Fruit fly (Drosophila melanogaster): ENCODE results near the gene dbf.

The dbf gene

dm6 chr2L:10676933-10677714 is 25.7 kb downstream of the dbf start, which contains the start of gene CG17104 (continued):
- TF ChIP-seq CG6163 (GFP tag; IDR thresholded peaks at IDR 0.05) (peak; percentile 68; the same call in 2 of the 3 replicates), Eip75B (GFP tag; optimal IDR thresholded peaks at IDR 0.05) (peak; percentile 73), fd85E (GFP tag; optimal IDR thresholded peaks at IDR 0.05) (no peak), eg (GFP tag; IDR thresholded peaks at IDR 0.05) (peak; percentile 73), Blimp-1 (GFP tag; optimal IDR thresholded peaks at IDR 0.05) (peak; percentile 90), CG10669 (GFP tag; optimal IDR thresholded peaks at IDR 0.05) (peak; percentile 63), CG15336 (GFP tag; IDR thresholded peaks at IDR 0.05) (peak; percentile 82), CG6808 (GFP tag; optimal IDR thresholded peaks at IDR 0.05) (peak; percentile 56), Eip78C (GFP tag) (peak; percentile 94), svp (GFP tag) (peak; percentile 79), salr (GFP tag; optimal IDR thresholded peaks at IDR 0.05) (peak in 1 of 2 experiments; percentile 48), Sox15 (GFP tag; optimal IDR thresholded peaks at IDR 0.05) (peak; percentile 35), CG9139 (GFP tag; optimal IDR thresholded peaks at IDR 0.05) (no peak), CG3919 (GFP tag; optimal IDR thresholded peaks at IDR 0.05) (peak; percentile 69), CG6854 (GFP tag; optimal IDR thresholded peaks at IDR 0.05) (no peak), achi (GFP tag; optimal IDR thresholded peaks at IDR 0.05) (peak; percentile 71), acj6 (GFP tag; optimal IDR thresholded peaks at IDR 0.05) (peak; percentile 61)

DNA sequence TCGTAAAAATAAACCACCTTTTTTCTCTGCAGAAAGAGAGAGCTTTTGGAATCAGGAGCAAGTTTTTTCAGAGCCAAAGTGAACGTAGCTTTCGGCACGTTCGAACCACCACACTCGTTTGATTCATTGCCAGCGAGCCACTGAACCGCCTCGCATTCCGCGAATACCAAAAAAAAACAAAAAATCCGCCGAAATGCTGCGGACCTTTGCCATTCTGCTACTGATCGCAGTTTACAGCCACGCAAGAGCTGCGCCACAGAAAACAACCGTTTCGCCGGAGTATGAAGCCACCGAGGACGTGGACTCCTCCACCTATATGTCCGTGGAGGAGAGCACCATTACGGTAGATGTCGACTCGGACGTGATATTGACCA is 26.3 kb downstream of the dbf start:
- TF ChIP-seq CG34406 (GFP tag; optimal IDR thresholded peaks at IDR 0.05) (no peak), svp (GFP tag) (no peak), pdm3 (GFP tag; optimal IDR thresholded peaks at IDR 0.05) (no peak), CG6163 (GFP tag; IDR thresholded peaks at IDR 0.05) (no peak), CG6792 (GFP tag; optimal IDR thresholded peaks at IDR 0.05) (no peak), Sox14 (GFP tag; optimal IDR thresholded peaks at IDR 0.05) (no peak), CG32006 (GFP tag; optimal IDR thresholded peaks at IDR 0.05) (peak; percentile 26), esn (GFP tag; optimal IDR thresholded peaks at IDR 0.05) (no peak), CG8319 (GFP tag; optimal IDR thresholded peaks at IDR 0.05) (no peak), CG6808 (GFP tag; optimal IDR thresholded peaks at IDR 0.05) (no peak), CG3919 (GFP tag; optimal IDR thresholded peaks at IDR 0.05) (no peak), CG15336 (GFP tag; IDR thresholded peaks at IDR 0.05) (peak; percentile 4; the same call in 1 of the 2 replicates)

- TF ChIP-seq ss (GFP tag; optimal IDR thresholded peaks at IDR 0.05) (no peak), vri (GFP tag; optimal IDR thresholded peaks at IDR 0.05) (no peak), CG15336 (GFP tag; IDR thresholded peaks at IDR 0.05) (0 out of 2 replicates have a peak, but pooled peaks have one; percentile 30), esn (GFP tag; optimal IDR thresholded peaks at IDR 0.05) (no peak), fd85E (GFP tag; optimal IDR thresholded peaks at IDR 0.05) (no peak), pdm3 (GFP tag; optimal IDR thresholded peaks at IDR 0.05) (no peak), Hr4 (GFP tag; optimal IDR thresholded peaks at IDR 0.05) (peak; percentile 35), CG6854 (GFP tag; optimal IDR thresholded peaks at IDR 0.05) (no peak), svp (GFP tag) (peak; percentile 59), CG8119 (GFP tag; IDR thresholded peaks at IDR 0.05) (peak; percentile 31; the same call in 1 of the 3 replicates), topi (GFP tag; optimal IDR thresholded peaks at IDR 0.05) (no peak), CG32006 (GFP tag; optimal IDR thresholded peaks at IDR 0.05) (peak; percentile 16), CG6163 (GFP tag; IDR thresholded peaks at IDR 0.05) (0 out of 3 replicates have a peak, but pooled peaks have one; percentile 26), Met (GFP tag; optimal IDR thresholded peaks at IDR 0.05) (peak; percentile 5), Smox (GFP tag; optimal IDR thresholded peaks at IDR 0.05) (no peak), Eip78C (GFP tag) (peak; percentile 61), CG8319 (GFP tag; optimal IDR thresholded peaks at IDR 0.05) (no peak), CG16779 (tag; optimal IDR thresholded peaks at IDR 0.05) (no peak), CG8632 (GFP tag; optimal IDR thresholded peaks at IDR 0.05) (no peak), CG6276 (GFP tag; optimal IDR thresholded peaks at IDR 0.05) (no peak), CG3919 (GFP tag; optimal IDR thresholded peaks at IDR 0.05) (no peak), Gug (GFP tag; IDR thresholded peaks at IDR 0.05) (no peak)
These were observed 28.2 kb downstream of the dbf start for dm6 chr2L:10679568-10679967.
